Worm (Caenorhabditis elegans) whole organism, L4 larva: ENCODE results near the gene twk-10.
"Not testable (repeated sequence)": the region's sequence is repeated elsewhere in the genome, so short reads cannot be mapped to it uniquely, and the experiment has no call there.

Experiments
- F10B5.3 ChIP-seq: sonication (generic microtip); optimal IDR thresholded peaks from 2 replicates; lab custom pipeline; 2016; ENCODE audit warnings: mild to moderate bottlenecking, missing genetic modification characterization, missing compliant biosample characterization
- F26F4.8 ChIP-seq: fragments of 200-800 bp; sonication (Bioruptor generic); conservative IDR thresholded peaks from 2 replicates; pipeline ENCODE4 v1.3.6; 2022; ENCODE audit warnings: missing genetic modification characterization, missing compliant biosample characterization
- F37D6.2 ChIP-seq: sonication (generic microtip); optimal IDR thresholded peaks from 2 replicates; lab custom pipeline; 2016; ENCODE audit warnings: mild to moderate bottlenecking, missing genetic modification characterization, missing compliant biosample characterization
- F44E2.7 ChIP-seq: fragments of 200-800 bp; sonication (Bioruptor generic); IDR thresholded peaks from 2 replicates; pipeline ENCODE4 v2.1.2; 2022; ENCODE audit warnings: missing genetic modification characterization, missing compliant biosample characterization
- F49E8.2 ChIP-seq: sonication (generic microtip); optimal IDR thresholded peaks from 2 replicates; lab custom pipeline; 2016; ENCODE audit warnings: missing compliant biosample characterization, mild to moderate bottlenecking, missing genetic modification characterization, borderline replicate concordance
- T20F7.1 ChIP-seq: fragments of 200-800 bp; sonication (Bioruptor generic); optimal IDR thresholded peaks from 2 replicates; lab custom pipeline; 2018; ENCODE audit warnings: mild to moderate bottlenecking, missing genetic modification characterization, missing compliant biosample characterization
- Y48G9A.11 ChIP-seq: fragments of 200-800 bp; sonication (Bioruptor generic); IDR thresholded peaks from 2 replicates; pipeline ENCODE4 v1.3.6; 2022; ENCODE audit warnings: missing genetic modification reagents, missing genetic modification characterization, missing compliant biosample characterization
- Y75B8A.6 ChIP-seq: fragments of 200-800 bp; sonication (Bioruptor generic); IDR thresholded peaks from 2 replicates; pipeline ENCODE4 v1.3.6; 2022; ENCODE audit warnings: missing genetic modification reagents, missing genetic modification characterization, missing compliant biosample characterization
- ZK337.2 ChIP-seq: fragments of 200-800 bp; sonication (Bioruptor generic); IDR thresholded peaks from 2 replicates; pipeline ENCODE4 v1.3.6; 2022; ENCODE audit warnings: missing genetic modification reagents, missing genetic modification characterization, missing compliant biosample characterization
- ZK546.5 ChIP-seq, 2 experiments: sonication (generic microtip); optimal IDR thresholded peaks; 2 replicates each; lab custom pipeline; 2017; ENCODE audit warnings: missing biosample characterization in 2 of 2, missing genetic modification characterization in 2 of 2
- aha-1 ChIP-seq: fragments of 150-350 bp; peaks from one replicate; lab custom pipeline; 2014; ENCODE audit warnings: missing biosample characterization, missing genetic modification characterization
- ceh-20 ChIP-seq: fragments of 200-800 bp; sonication (Bioruptor generic); IDR thresholded peaks from 2 replicates; pipeline ENCODE4 v1.3.6; 2022; ENCODE audit warnings: missing genetic modification reagents, missing genetic modification characterization, missing compliant biosample characterization
- ceh-32 ChIP-seq: sonication (generic microtip); optimal IDR thresholded peaks from 2 replicates; lab custom pipeline; 2016; ENCODE audit warnings: mild to moderate bottlenecking, missing genetic modification characterization, missing compliant biosample characterization; ENCODE audit not compliant: poor library complexity
- daf-16 ChIP-seq, 3 experiments: sonication (generic microtip); optimal IDR thresholded peaks; 2 replicates each; lab custom pipeline; 2016 to 2017; ENCODE audit warnings: missing genetic modification characterization in 3 of 3, missing genetic modification reagents in 3 of 3, mild to moderate bottlenecking in 2 of 3, missing compliant biosample characterization in 2 of 3, missing biosample characterization in 1 of 3, moderate library complexity in 1 of 3
- daf-19 ChIP-seq: fragments of 200-800 bp; sonication (Bioruptor generic); conservative IDR thresholded peaks from 2 replicates; pipeline ENCODE4 v1.3.6; 2022; ENCODE audit warnings: missing genetic modification characterization, missing compliant biosample characterization
- dmd-8 ChIP-seq: fragments of 200-800 bp; sonication (Bioruptor generic); IDR thresholded peaks from 2 replicates; pipeline ENCODE4 v1.3.6; 2022; ENCODE audit warnings: missing genetic modification characterization, missing compliant biosample characterization
- dpl-1 ChIP-seq: fragments of 150-350 bp; optimal IDR thresholded peaks from 2 replicates; lab custom pipeline; 2014; ENCODE audit warnings: missing biosample characterization, missing genetic modification reagents, missing genetic modification characterization
- egl-43 ChIP-seq: fragments of 200-800 bp; sonication (Bioruptor generic); IDR thresholded peaks from 2 replicates; pipeline ENCODE4 v1.3.6; 2022; ENCODE audit warnings: missing genetic modification reagents, missing genetic modification characterization, missing compliant biosample characterization
- hif-1 ChIP-seq, 2 experiments: sonication (generic microtip); optimal IDR thresholded peaks; 2 replicates each; lab custom pipeline; 2016 to 2017; ENCODE audit warnings: missing compliant biosample characterization in 2 of 2, missing genetic modification characterization in 2 of 2, missing genetic modification reagents in 2 of 2, missing genotype in 2 of 2, mild to moderate bottlenecking in 1 of 2
- hlh-30 ChIP-seq: sonication (generic microtip); optimal IDR thresholded peaks from 2 replicates; lab custom pipeline; 2017; ENCODE audit warnings: antibody characterized with exemption, mild to moderate bottlenecking, missing genetic modification characterization, missing compliant biosample characterization; ENCODE audit not compliant: insufficient read depth
- lin-15B ChIP-seq: fragments of 150-350 bp; sonication (generic microtip); optimal IDR thresholded peaks from 3 replicates; lab custom pipeline; 2014; ENCODE audit warnings: missing biosample characterization, missing genetic modification characterization
- lin-38 ChIP-seq: fragments of 200-800 bp; sonication (Bioruptor generic); IDR thresholded peaks from 2 replicates; pipeline ENCODE4 v1.3.6; 2022; ENCODE audit warnings: missing genetic modification reagents, missing genetic modification characterization, missing compliant biosample characterization
- nhr-102 ChIP-seq: sonication (generic microtip); optimal IDR thresholded peaks from 2 replicates; lab custom pipeline; 2016; ENCODE audit warnings: mild to moderate bottlenecking, missing genetic modification characterization, moderate library complexity, missing compliant biosample characterization
- nhr-111 ChIP-seq: fragments of 200-800 bp; sonication (Bioruptor generic); optimal IDR thresholded peaks from 2 replicates; lab custom pipeline; 2018; ENCODE audit warnings: mild to moderate bottlenecking, missing genetic modification characterization, missing compliant biosample characterization
- nhr-28 ChIP-seq: fragments of 150-350 bp; optimal IDR thresholded peaks from 2 replicates; lab custom pipeline; 2014; ENCODE audit warnings: missing biosample characterization, missing genetic modification characterization
- nhr-41 ChIP-seq: fragments of 200-800 bp; sonication (Bioruptor generic); IDR thresholded peaks from 2 replicates; pipeline ENCODE4 v1.3.6; 2022; ENCODE audit warnings: missing genetic modification reagents, missing genetic modification characterization, missing compliant biosample characterization
- nhr-48 ChIP-seq: sonication (generic microtip); optimal IDR thresholded peaks from 2 replicates; lab custom pipeline; 2016; ENCODE audit warnings: mild to moderate bottlenecking, missing genetic modification characterization, missing compliant biosample characterization
- nhr-6 ChIP-seq: fragments of 150-350 bp; optimal IDR thresholded peaks from 2 replicates; lab custom pipeline; 2014; ENCODE audit warnings: missing biosample characterization, missing genetic modification characterization
- nhr-77 ChIP-seq: fragments of 150-350 bp; optimal IDR thresholded peaks from 2 replicates; lab custom pipeline; 2014; ENCODE audit warnings: missing biosample characterization, missing genetic modification characterization
- pqm-1 ChIP-seq: sonication (generic microtip); optimal IDR thresholded peaks from 2 replicates; lab custom pipeline; 2017; ENCODE audit warnings: missing biosample characterization, missing genetic modification characterization
- rbr-2 ChIP-seq: sonication (generic microtip); optimal IDR thresholded peaks from 2 replicates; lab custom pipeline; 2016; ENCODE audit warnings: missing genotype, missing genetic modification characterization, missing compliant biosample characterization
- sdz-12 ChIP-seq: fragments of 200-800 bp; sonication (Bioruptor generic); optimal IDR thresholded peaks from 2 replicates; lab custom pipeline; 2018; ENCODE audit warnings: mild to moderate bottlenecking, missing genetic modification characterization, missing compliant biosample characterization
- snpc-1.2 ChIP-seq: fragments of 200-800 bp; sonication (Bioruptor generic); IDR thresholded peaks from 2 replicates; pipeline ENCODE4 v1.3.6; 2022; ENCODE audit warnings: missing genetic modification reagents, missing genetic modification characterization, missing compliant biosample characterization
- tra-1 ChIP-seq: fragments of 200-800 bp; sonication (Bioruptor generic); IDR thresholded peaks from 2 replicates; pipeline ENCODE4 v1.3.6; 2022; ENCODE audit warnings: missing genetic modification reagents, missing genetic modification characterization, missing compliant biosample characterization
- unc-130 ChIP-seq: sonication (generic microtip); optimal IDR thresholded peaks from 2 replicates; lab custom pipeline; 2016; ENCODE audit warnings: missing genetic modification reagents, missing genetic modification characterization, missing compliant biosample characterization
- ztf-11 ChIP-seq: fragments of 150-350 bp; optimal IDR thresholded peaks from 2 replicates; lab custom pipeline; 2014; ENCODE audit warnings: missing biosample characterization, missing genetic modification characterization

The twk-10 gene

ce11 chrV:6575406-6576130 is 23.4 kb downstream of the twk-10 start, which contains the start of gene fut-2 (continued):
- TF ChIP-seq dpl-1 (GFP tag; lab: Kevin White, UChicago) (no peak), aha-1 (peak; percentile 90), nhr-102 (no peak)

ce11 chrV:6576567-6576966 is 24.4 kb downstream of the twk-10 start, which contains the start of gene EGAP9.4:
Gene EGAP9.4 (plus strand): TSS chrV:6576867.
- no peak for TF ChIP-seq pqm-1
- TF ChIP-seq nhr-28 = no peak
- TF ChIP-seq nhr-111 (GFP tag; lab: Kevin White, UChicago) = no peak
- TF ChIP-seq hlh-30 = no peak
- no peak for TF ChIP-seq F44E2.7 (GFP tag; lab: Robert Waterston, UW)
- TF ChIP-seq rbr-2 (tag; lab: Kevin White, UChicago) = no peak
- no peak for TF ChIP-seq ceh-20
- no peak for TF ChIP-seq dmd-8 (GFP tag; lab: Robert Waterston, UW)
- TF ChIP-seq ceh-32 (tag; lab: Kevin White, UChicago) = no peak
- TF ChIP-seq F10B5.3 (tag; lab: Kevin White, UChicago) = no peak
- TF ChIP-seq F37D6.2 = no peak
- TF ChIP-seq lin-15B (tag; lab: Kevin White, UChicago) = no peak
- no peak for TF ChIP-seq Y75B8A.6 (GFP tag; lab: Robert Waterston, UW)
- TF ChIP-seq hif-1 (tag; optimal IDR thresholded peaks at IDR 0.05; lab: Kevin White, UChicago) = no peak
- TF ChIP-seq nhr-77 (tag; lab: Kevin White, UChicago) = no peak
- no peak for TF ChIP-seq F26F4.8

ce11 chrV:6579992-6580391 is 27.9 kb downstream of the twk-10 start, which contains the start of gene EGAP9.3:
Gene EGAP9.3 (minus strand): TSS chrV:6580122.
- TF ChIP-seq nhr-28 (peak; percentile 69), daf-16 (GFP tag; optimal IDR thresholded peaks at IDR 0.05; lab: Kevin White, UChicago) (no peak), daf-16 (tag; optimal IDR thresholded peaks at IDR 0.05; lab: Kevin White, UChicago) (peak; percentile 19), aha-1 (no peak), F37D6.2 (no peak), pqm-1 (peak; percentile 43)

- TF ChIP-seq ceh-20; T20F7.1 (GFP tag; lab: Kevin White, UChicago); nhr-48 (tag; lab: Kevin White, UChicago): not testable (repeated sequence)
- TF ChIP-seq, all 104 proteins: peak for 0; not testable (repeated sequence) for 104
These were observed 29.6 kb downstream of the twk-10 start, which contains the start of gene ZK1055.4 for ce11 chrV:6581762-6582161. Gene ZK1055.4 (plus strand): TSS chrV:6582062.

- no peak for TF ChIP-seq sdz-12 (GFP tag; lab: Kevin White, UChicago)
- no peak for TF ChIP-seq ZK546.5 (tag; optimal IDR thresholded peaks at IDR 0.05; lab: Kevin White, UChicago)
These were observed 38.1 kb downstream of the twk-10 start, which contains the start of gene ZK1055.2 for ce11 chrV:6590283-6590682. Gene ZK1055.2 (plus strand): TSS chrV:6590583.

ce11 chrV:6593700-6594244 is 41.6 kb downstream of the twk-10 start, which contains the start of gene hcp-1:
Gene hcp-1 (plus strand): TSS chrV:6594194.
- TF ChIP-seq daf-19 (GFP tag; lab: Robert Waterston, UW) (no peak), unc-130 (GFP tag; lab: Kevin White, UChicago) (peak; percentile 81), Y48G9A.11 (peak; percentile 81), ztf-11 (tag; lab: Kevin White, UChicago) (no peak), dpl-1 (GFP tag; lab: Kevin White, UChicago) (peak; percentile 85), snpc-1.2 (GFP tag; lab: Robert Waterston, UW) (peak; percentile 55; the same call in 1 of the 2 replicates), nhr-41 (no peak), tra-1 (GFP tag; lab: Robert Waterston, UW) (no peak), nhr-28 (peak; percentile 35), ZK337.2 (no peak), F49E8.2 (peak; percentile 77), egl-43 (GFP tag; lab: Robert Waterston, UW) (no peak), nhr-6 (tag; lab: Kevin White, UChicago) (peak; percentile 47), lin-38 (GFP tag; lab: Robert Waterston, UW) (peak; percentile 97), Y75B8A.6 (GFP tag; lab: Robert Waterston, UW) (no peak)
